Worm (Caenorhabditis elegans) whole organism, L1 larva: ENCODE measurements around the gene his-16.

Source experiments
- F16B12.6 ChIP-seq: fragments of 150-350 bp; optimal IDR thresholded peaks from 2 replicates; lab custom pipeline; 2014; ENCODE audit warnings: missing biosample characterization, missing genetic modification characterization
- Y116A8C.19 ChIP-seq: sonication (generic microtip); optimal IDR thresholded peaks from 2 replicates; lab custom pipeline; 2016; ENCODE audit warnings: missing compliant biosample characterization, missing genetic modification characterization, borderline replicate concordance
- aha-1 ChIP-seq: fragments of 150-350 bp; optimal IDR thresholded peaks from 2 replicates; lab custom pipeline; 2014; ENCODE audit warnings: missing biosample characterization, missing genetic modification characterization
- blmp-1 ChIP-seq: fragments of 150-350 bp; optimal IDR thresholded peaks from 2 replicates; lab custom pipeline; 2014; ENCODE audit warnings: missing biosample characterization, missing genetic modification characterization
- ceh-63 ChIP-seq: fragments of 200-800 bp; sonication (Bioruptor generic); optimal IDR thresholded peaks from 2 replicates; lab custom pipeline; 2018; ENCODE audit warnings: mild to moderate bottlenecking, missing genetic modification characterization, missing compliant biosample characterization
- ceh-82 ChIP-seq, 3 experiments: fragments of 150-350 bp in 1 of 3; sonication (generic microtip) in 2 of 3; optimal IDR thresholded peaks; 2 replicates each; lab custom pipeline; 2014 to 2017; ENCODE audit warnings: missing biosample characterization in 3 of 3, missing genetic modification characterization in 3 of 3
- dsc-1 ChIP-seq: sonication (generic microtip); optimal IDR thresholded peaks from 2 replicates; lab custom pipeline; 2016; ENCODE audit warnings: mild to moderate bottlenecking, missing genetic modification characterization, missing compliant biosample characterization
- efl-1 ChIP-seq, 4 experiments: fragments of 150-350 bp; optimal IDR thresholded peaks in 3 of 4; peaks in 1 of 4; 1 replicate in 1 of 4; 2 replicates in 3 of 4; lab custom pipeline; 2014; ENCODE audit warnings: missing biosample characterization in 2 of 4, missing genetic modification characterization in 2 of 4, missing genetic modification reagents in 2 of 4
- elt-2 ChIP-seq: sonication (generic microtip); optimal IDR thresholded peaks from 2 replicates; lab custom pipeline; 2016; ENCODE audit warnings: missing genetic modification characterization, mild to moderate bottlenecking, inconsistent platforms, missing compliant biosample characterization, missing genetic modification reagents
- ets-5 ChIP-seq: fragments of 200-800 bp; sonication (Bioruptor generic); IDR thresholded peaks from 2 replicates; pipeline ENCODE4 v1.3.6; 2022; ENCODE audit warnings: missing genetic modification characterization, missing compliant biosample characterization
- fkh-4 ChIP-seq: sonication (generic microtip); optimal IDR thresholded peaks from 2 replicates; lab custom pipeline; 2016; ENCODE audit warnings: missing compliant biosample characterization, missing genetic modification characterization, borderline replicate concordance
- fkh-8 ChIP-seq: sonication (generic microtip); optimal IDR thresholded peaks from 2 replicates; lab custom pipeline; 2016; ENCODE audit warnings: mild to moderate bottlenecking, missing genetic modification characterization, missing compliant biosample characterization
- hlh-17 ChIP-seq: fragments of 200-800 bp; sonication (Bioruptor generic); optimal IDR thresholded peaks from 2 replicates; lab custom pipeline; 2018; ENCODE audit warnings: missing genetic modification characterization, mild to moderate bottlenecking, missing compliant biosample characterization, moderate library complexity, borderline replicate concordance
- hlh-4 ChIP-seq: sonication (generic microtip); optimal IDR thresholded peaks from 2 replicates; lab custom pipeline; 2016; ENCODE audit warnings: mild to moderate bottlenecking, missing genetic modification characterization, missing compliant biosample characterization
- hpl-2 ChIP-seq: fragments of 150-350 bp; optimal IDR thresholded peaks from 2 replicates; lab custom pipeline; 2014; ENCODE audit warnings: missing biosample characterization, missing genetic modification reagents, missing genetic modification characterization
- isw-1 ChIP-seq: fragments of 200-800 bp; sonication (Bioruptor generic); IDR thresholded peaks from 2 replicates; pipeline ENCODE4 v1.3.6; 2022; ENCODE audit warnings: missing genetic modification characterization, missing compliant biosample characterization
- jun-1 ChIP-seq: fragments of 150-350 bp; optimal IDR thresholded peaks from 2 replicates; lab custom pipeline; 2014; ENCODE audit warnings: missing biosample characterization, missing genetic modification reagents, missing genetic modification characterization
- mdl-1 ChIP-seq, 2 experiments: fragments of 150-350 bp; optimal IDR thresholded peaks; 2 replicates each; lab custom pipeline; 2014 to 2017; ENCODE audit warnings: missing biosample characterization in 2 of 2, missing genetic modification characterization in 2 of 2, inconsistent platforms in 1 of 2
- mef-2 ChIP-seq: fragments of 150-350 bp; optimal IDR thresholded peaks from 2 replicates; lab custom pipeline; 2014; ENCODE audit warnings: missing biosample characterization, missing genetic modification characterization
- nhr-11 ChIP-seq: fragments of 150-350 bp; optimal IDR thresholded peaks from 2 replicates; lab custom pipeline; 2014; ENCODE audit warnings: missing biosample characterization, missing genetic modification characterization
- nhr-19 ChIP-seq: fragments of 200-800 bp; sonication (Bioruptor generic); conservative IDR thresholded peaks from 2 replicates; pipeline ENCODE4 v1.3.6; 2022; ENCODE audit warnings: missing genetic modification characterization, missing compliant biosample characterization
- rnt-1 ChIP-seq: sonication (generic microtip); optimal IDR thresholded peaks from 2 replicates; lab custom pipeline; 2016; ENCODE audit warnings: mild to moderate bottlenecking, missing genetic modification characterization, moderate library complexity, missing compliant biosample characterization
- snpc-4 ChIP-seq: fragments of 150-350 bp; optimal IDR thresholded peaks from 2 replicates; lab custom pipeline; 2014; ENCODE audit warnings: missing biosample characterization, missing genetic modification characterization
- snu-23 ChIP-seq: sonication (generic microtip); optimal IDR thresholded peaks from 2 replicates; lab custom pipeline; 2016; ENCODE audit warnings: missing genetic modification characterization, missing compliant biosample characterization
- tbx-2 ChIP-seq: sonication (generic microtip); optimal IDR thresholded peaks from 2 replicates; lab custom pipeline; 2016; ENCODE audit warnings: missing genetic modification characterization, missing compliant biosample characterization
- tlp-1 ChIP-seq: fragments of 150-350 bp; optimal IDR thresholded peaks from 2 replicates; lab custom pipeline; 2014; ENCODE audit warnings: missing biosample characterization, missing genetic modification characterization
- unc-130 ChIP-seq: fragments of 150-350 bp; optimal IDR thresholded peaks from 2 replicates; lab custom pipeline; 2017; ENCODE audit warnings: missing biosample characterization, missing genetic modification characterization, inconsistent platforms
- unc-30 ChIP-seq: sonication (generic microtip); optimal IDR thresholded peaks from 2 replicates; lab custom pipeline; 2017; ENCODE audit warnings: missing biosample characterization, missing genetic modification characterization
- unc-62 ChIP-seq: fragments of 150-350 bp; optimal IDR thresholded peaks from 2 replicates; lab custom pipeline; 2014; ENCODE audit warnings: missing biosample characterization, missing genetic modification reagents, missing genetic modification characterization
- unc-98 ChIP-seq: fragments of 200-800 bp; sonication (Bioruptor generic); IDR thresholded peaks from 2 replicates; pipeline ENCODE4 v1.3.6; 2022; ENCODE audit warnings: missing genetic modification characterization, missing compliant biosample characterization
- zip-4 ChIP-seq: fragments of 200-800 bp; sonication (Bioruptor generic); optimal IDR thresholded peaks from 2 replicates; lab custom pipeline; 2018; ENCODE audit warnings: mild to moderate bottlenecking, missing genetic modification characterization, moderate library complexity, missing compliant biosample characterization

his-16 gene

ce11 chrII:13842340-13842739 lies 24.4 kb upstream of the his-16 start:
- no peak for TF ChIP-seq unc-30 (tag; lab: Kevin White, UChicago)
- TF ChIP-seq jun-1 (tag; lab: Kevin White, UChicago) = no peak
- TF ChIP-seq blmp-1 (tag; lab: Kevin White, UChicago) = peak; percentile 31
- no peak for TF ChIP-seq efl-1 (optimal IDR thresholded peaks at IDR 0.05; lab: Kevin White, UChicago)
- peak in 1 of 2 experiments; percentile 39 for TF ChIP-seq efl-1 (GFP tag; optimal IDR thresholded peaks at IDR 0.05 in 1 of 2; lab: Kevin White, UChicago)

DNA sequence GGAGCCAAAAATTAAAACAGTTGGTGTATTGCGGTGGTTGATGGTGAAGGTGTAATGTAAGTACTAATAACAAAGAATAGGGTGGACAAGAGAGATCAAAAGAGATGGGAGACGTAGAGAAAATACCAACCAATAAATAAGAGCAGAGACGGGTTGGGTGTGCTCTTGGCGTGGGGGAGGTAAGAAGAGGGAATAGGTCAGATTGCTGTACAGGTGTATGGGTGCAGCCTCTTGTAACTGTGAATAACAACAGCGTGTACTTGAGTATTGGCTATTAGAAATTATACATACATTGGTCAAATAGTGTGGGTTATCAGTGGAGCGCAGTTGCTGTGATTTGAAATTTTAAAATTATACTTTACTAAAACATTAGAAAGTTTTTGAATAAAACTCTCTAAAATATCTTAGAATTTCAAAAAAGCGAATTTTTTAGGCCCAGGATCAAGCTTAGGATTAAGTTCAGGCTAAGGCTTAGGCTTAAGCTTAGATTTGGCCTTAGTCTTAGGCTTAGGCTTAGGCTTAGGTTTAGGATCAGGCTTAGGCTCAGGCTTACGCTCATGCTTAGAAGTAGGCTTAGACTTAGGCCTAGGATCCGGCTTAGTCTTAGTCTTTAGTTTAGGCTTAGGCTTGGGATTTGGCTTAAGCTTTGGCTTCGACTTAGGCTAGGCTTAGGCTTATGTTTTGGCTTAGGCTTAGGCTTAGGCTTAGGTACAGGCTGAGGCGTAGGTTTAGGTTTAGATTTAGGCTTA lies 23.3 kb upstream of the his-16 start, which contains the start of gene F08G2.7:
F08G2.7 (minus strand) TSS at position 51 of the 749 bp plus-strand sequence.
- TF ChIP-seq tbx-2 (tag; lab: Kevin White, UChicago) (no peak), snu-23 (GFP tag; lab: Kevin White, UChicago) (no peak), unc-98 (GFP tag; lab: Robert Waterston, UW) (no peak), mef-2 (no peak), rnt-1 (tag; lab: Kevin White, UChicago) (no peak), fkh-4 (tag; lab: Kevin White, UChicago) (no peak)
- TF ChIP-seq, all 84 proteins: peak for 0

- TF ChIP-seq nhr-19 (GFP tag; lab: Robert Waterston, UW) (no peak), snpc-4 (no peak), ceh-82 (tag; optimal IDR thresholded peaks at IDR 0.05; lab: Kevin White, UChicago) (no peak), dsc-1 (tag; lab: Kevin White, UChicago) (peak; percentile 89), fkh-4 (tag; lab: Kevin White, UChicago) (peak; percentile 42), aha-1 (tag; lab: Kevin White, UChicago) (no peak), nhr-11 (tag; lab: Kevin White, UChicago) (no peak)
Measured at ce11 chrII:13839454-13839853, 21.5 kb upstream of the his-16 start.

ce11 chrII:13838403-13838802 lies 20.5 kb upstream of the his-16 start:
- no peak for TF ChIP-seq hlh-4
- no peak for TF ChIP-seq tlp-1 (tag; lab: Kevin White, UChicago)
- TF ChIP-seq elt-2 = no peak
- no peak for TF ChIP-seq fkh-8 (tag; lab: Kevin White, UChicago)
- no peak for TF ChIP-seq Y116A8C.19 (tag; lab: Kevin White, UChicago)
- no peak for TF ChIP-seq unc-62 (GFP tag; lab: Kevin White, UChicago)
- no peak for TF ChIP-seq F16B12.6 (tag; lab: Kevin White, UChicago)
- TF ChIP-seq hpl-2 (GFP tag; lab: Kevin White, UChicago) = no peak
- no peak for TF ChIP-seq ceh-63
- no peak for TF ChIP-seq tbx-2 (tag; lab: Kevin White, UChicago)
- TF ChIP-seq dsc-1 (tag; lab: Kevin White, UChicago) = no peak
- no peak for TF ChIP-seq zip-4 (GFP tag; lab: Kevin White, UChicago)
- TF ChIP-seq hlh-17 (GFP tag; lab: Kevin White, UChicago) = no peak
- TF ChIP-seq isw-1 (GFP tag; lab: Robert Waterston, UW) = no peak
- TF ChIP-seq unc-130 = no peak
- TF ChIP-seq fkh-4 (tag; lab: Kevin White, UChicago) = no peak
- no peak for TF ChIP-seq ets-5 (GFP tag; lab: Robert Waterston, UW)
- TF ChIP-seq mdl-1 (tag; optimal IDR thresholded peaks at IDR 0.05; lab: Kevin White, UChicago) = no peak

DNA sequence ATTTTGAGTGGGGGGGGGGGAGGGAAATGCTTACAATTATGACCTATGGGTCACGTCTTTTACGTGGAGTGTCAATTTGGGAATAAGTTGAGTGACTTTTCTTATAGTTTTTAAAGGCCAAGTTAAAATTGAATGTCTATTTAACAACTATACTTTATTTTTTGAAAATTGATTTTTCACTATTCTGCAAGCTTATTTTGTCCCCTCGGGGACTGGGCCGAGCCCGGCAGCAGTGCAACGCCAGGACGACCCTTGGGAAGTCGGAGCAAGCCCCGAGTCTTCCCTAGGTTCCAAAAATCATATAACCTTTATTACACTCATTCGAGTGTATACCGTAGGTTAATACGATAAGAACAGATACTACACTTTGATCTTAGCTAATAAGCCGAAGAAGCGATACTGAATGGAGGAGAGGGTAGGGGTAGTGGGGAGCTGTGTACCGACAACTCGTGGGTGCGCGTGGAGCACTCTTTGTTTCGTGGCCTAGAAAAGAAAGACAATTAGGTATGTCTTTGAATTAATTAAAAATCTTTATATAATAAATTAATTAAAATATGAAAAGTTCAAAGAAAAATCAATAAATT lies 17.9 kb upstream of the his-16 start, which contains the start of gene ins-37:
ins-37 (minus strand) TSS at position 384 of the 584 bp plus-strand sequence.
- TF ChIP-seq snpc-4 = peak; percentile 15
